Worm (Caenorhabditis elegans) whole organism, L1 larva: ENCODE data around the gene pie-1.

Source experiments
- F16B12.6 ChIP-seq: fragments of 150-350 bp; optimal IDR thresholded peaks from 2 replicates; lab custom pipeline; 2014; ENCODE audit warnings: missing biosample characterization, missing genetic modification characterization
- Y116A8C.19 ChIP-seq: sonication (generic microtip); optimal IDR thresholded peaks from 2 replicates; lab custom pipeline; 2016; ENCODE audit warnings: missing compliant biosample characterization, missing genetic modification characterization, borderline replicate concordance
- aha-1 ChIP-seq: fragments of 150-350 bp; optimal IDR thresholded peaks from 2 replicates; lab custom pipeline; 2014; ENCODE audit warnings: missing biosample characterization, missing genetic modification characterization
- ama-1 ChIP-seq: fragments of 150-350 bp; optimal IDR thresholded peaks from 2 replicates; lab custom pipeline; 2014
- ceh-88 ChIP-seq: fragments of 200-800 bp; sonication (Bioruptor generic); IDR thresholded peaks from 2 replicates; pipeline ENCODE4 v1.3.6; 2022; ENCODE audit warnings: missing genetic modification characterization, missing compliant biosample characterization
- ces-1 ChIP-seq: fragments of 150-350 bp; optimal IDR thresholded peaks from 2 replicates; lab custom pipeline; 2014; ENCODE audit warnings: missing biosample characterization, missing genetic modification reagents, missing genetic modification characterization
- efl-1 ChIP-seq, 4 experiments: fragments of 150-350 bp; optimal IDR thresholded peaks in 3 of 4; peaks in 1 of 4; 1 replicate in 1 of 4; 2 replicates in 3 of 4; lab custom pipeline; 2014; ENCODE audit warnings: missing biosample characterization in 2 of 4, missing genetic modification characterization in 2 of 4, missing genetic modification reagents in 2 of 4
- egl-27 ChIP-seq, 2 experiments: fragments of 150-350 bp in 1 of 2; sonication (generic microtip); optimal IDR thresholded peaks; 3 replicates each; lab custom pipeline; 2017 to 2018; ENCODE audit warnings: missing biosample characterization in 2 of 2, missing genetic modification characterization in 2 of 2, missing genetic modification reagents in 2 of 2
- elt-2 ChIP-seq: sonication (generic microtip); optimal IDR thresholded peaks from 2 replicates; lab custom pipeline; 2016; ENCODE audit warnings: missing genetic modification characterization, mild to moderate bottlenecking, inconsistent platforms, missing compliant biosample characterization, missing genetic modification reagents
- fkh-10 ChIP-seq: sonication (generic microtip); optimal IDR thresholded peaks from 2 replicates; lab custom pipeline; 2017; ENCODE audit warnings: missing biosample characterization, missing genetic modification reagents, missing genetic modification characterization
- fos-1 ChIP-seq: fragments of 150-350 bp; optimal IDR thresholded peaks from 2 replicates; lab custom pipeline; 2014; ENCODE audit warnings: missing biosample characterization, missing genetic modification characterization
- grh-1 ChIP-seq: fragments of 200-800 bp; sonication (Bioruptor generic); IDR thresholded peaks from 2 replicates; pipeline ENCODE4 v1.3.6; 2022; ENCODE audit warnings: missing genetic modification reagents, missing genetic modification characterization, missing compliant biosample characterization
- irx-1 ChIP-seq: sonication (generic microtip); optimal IDR thresholded peaks from 2 replicates; lab custom pipeline; 2016; ENCODE audit warnings: missing genetic modification characterization, missing compliant biosample characterization
- lin-13 ChIP-seq: fragments of 150-350 bp; optimal IDR thresholded peaks from 2 replicates; lab custom pipeline; 2014; ENCODE audit warnings: missing biosample characterization, missing genetic modification reagents, missing genetic modification characterization
- lir-3 ChIP-seq: sonication (generic microtip); optimal IDR thresholded peaks from 2 replicates; lab custom pipeline; 2016; ENCODE audit warnings: mild to moderate bottlenecking, missing genetic modification characterization, moderate library complexity, missing compliant biosample characterization; ENCODE audit not compliant: poor library complexity
- lsy-2 ChIP-seq, 2 experiments: fragments of 150-350 bp; optimal IDR thresholded peaks; 2 replicates each; lab custom pipeline; 2014; ENCODE audit warnings: missing biosample characterization in 2 of 2, missing genetic modification characterization in 2 of 2
- nhr-12 ChIP-seq: sonication (generic microtip); optimal IDR thresholded peaks from 2 replicates; lab custom pipeline; 2017; ENCODE audit warnings: missing biosample characterization, missing genetic modification characterization
- nhr-19 ChIP-seq: fragments of 200-800 bp; sonication (Bioruptor generic); conservative IDR thresholded peaks from 2 replicates; pipeline ENCODE4 v1.3.6; 2022; ENCODE audit warnings: missing genetic modification characterization, missing compliant biosample characterization
- nhr-20 ChIP-seq: sonication (generic microtip); optimal IDR thresholded peaks from 2 replicates; lab custom pipeline; 2016; ENCODE audit warnings: mild to moderate bottlenecking, missing genetic modification characterization, missing compliant biosample characterization
- nhr-77 ChIP-seq: fragments of 150-350 bp; optimal IDR thresholded peaks from 2 replicates; lab custom pipeline; 2014; ENCODE audit warnings: missing biosample characterization, missing genetic modification characterization
- nhr-85 ChIP-seq: sonication (generic microtip); peaks from one replicate; lab custom pipeline; 2016; ENCODE audit warnings: missing genetic modification characterization, inconsistent platforms, missing compliant biosample characterization
- pag-3 ChIP-seq: sonication (generic microtip); optimal IDR thresholded peaks from 2 replicates; lab custom pipeline; 2017; ENCODE audit warnings: missing genetic modification characterization, mild to moderate bottlenecking, missing compliant biosample characterization, antibody characterized with exemption, borderline replicate concordance; ENCODE audit not compliant: insufficient read depth
- pax-3 ChIP-seq: fragments of 200-800 bp; sonication (Bioruptor generic); optimal IDR thresholded peaks from 2 replicates; lab custom pipeline; 2018; ENCODE audit warnings: mild to moderate bottlenecking, missing genetic modification characterization, moderate library complexity, missing compliant biosample characterization
- rnt-1 ChIP-seq: sonication (generic microtip); optimal IDR thresholded peaks from 2 replicates; lab custom pipeline; 2016; ENCODE audit warnings: mild to moderate bottlenecking, missing genetic modification characterization, moderate library complexity, missing compliant biosample characterization
- snpc-4 ChIP-seq: fragments of 150-350 bp; optimal IDR thresholded peaks from 2 replicates; lab custom pipeline; 2014; ENCODE audit warnings: missing biosample characterization, missing genetic modification characterization
- sptf-1 ChIP-seq: fragments of 150-350 bp; optimal IDR thresholded peaks from 2 replicates; lab custom pipeline; 2014; ENCODE audit warnings: missing biosample characterization, missing genetic modification characterization
- sup-37 ChIP-seq: fragments of 200-800 bp; sonication (Bioruptor generic); optimal IDR thresholded peaks from 2 replicates; lab custom pipeline; 2018; ENCODE audit warnings: mild to moderate bottlenecking, missing genetic modification characterization, missing compliant biosample characterization
- swsn-7 ChIP-seq: sonication (generic microtip); optimal IDR thresholded peaks from 2 replicates; lab custom pipeline; 2016; ENCODE audit warnings: missing genetic modification characterization, missing compliant biosample characterization
- unc-130 ChIP-seq: fragments of 150-350 bp; optimal IDR thresholded peaks from 2 replicates; lab custom pipeline; 2017; ENCODE audit warnings: missing biosample characterization, missing genetic modification characterization, inconsistent platforms
- unc-30 ChIP-seq: sonication (generic microtip); optimal IDR thresholded peaks from 2 replicates; lab custom pipeline; 2017; ENCODE audit warnings: missing biosample characterization, missing genetic modification characterization
- unc-62 ChIP-seq: fragments of 150-350 bp; optimal IDR thresholded peaks from 2 replicates; lab custom pipeline; 2014; ENCODE audit warnings: missing biosample characterization, missing genetic modification reagents, missing genetic modification characterization
- unc-98 ChIP-seq: fragments of 200-800 bp; sonication (Bioruptor generic); IDR thresholded peaks from 2 replicates; pipeline ENCODE4 v1.3.6; 2022; ENCODE audit warnings: missing genetic modification characterization, missing compliant biosample characterization
- vab-15 ChIP-seq: sonication (generic microtip); optimal IDR thresholded peaks from 2 replicates; lab custom pipeline; 2017; ENCODE audit warnings: missing genotype, mild to moderate bottlenecking, missing genetic modification characterization, missing compliant biosample characterization
- zag-1 ChIP-seq: fragments of 150-350 bp; optimal IDR thresholded peaks from 2 replicates; lab custom pipeline; 2014; ENCODE audit warnings: missing biosample characterization, missing genetic modification characterization
- zip-4 ChIP-seq: fragments of 200-800 bp; sonication (Bioruptor generic); optimal IDR thresholded peaks from 2 replicates; lab custom pipeline; 2018; ENCODE audit warnings: mild to moderate bottlenecking, missing genetic modification characterization, moderate library complexity, missing compliant biosample characterization

Gene pie-1

ce11 chrIII:12466310-12466709 lies 39.6 kb downstream of the pie-1 start, which contains the start of gene pstk-1:
Gene pstk-1, plus strand, starts transcription at chrIII:12466610.
- no peak for TF ChIP-seq nhr-85 (tag; lab: Kevin White, UChicago)
- TF ChIP-seq sptf-1 (tag; lab: Kevin White, UChicago), result no peak
- TF ChIP-seq lsy-2 (tag; optimal IDR thresholded peaks at IDR 0.05; lab: Kevin White, UChicago), result no peak
- no peak for TF ChIP-seq elt-2
- no peak for TF ChIP-seq F16B12.6
- no peak for TF ChIP-seq fkh-10
- no peak for TF ChIP-seq unc-130 (tag; lab: Kevin White, UChicago)
- TF ChIP-seq zip-4 (GFP tag; lab: Kevin White, UChicago), result no peak
- TF ChIP-seq pax-3 (tag; lab: Kevin White, UChicago), result no peak
- no peak for TF ChIP-seq Y116A8C.19
- no peak for TF ChIP-seq ces-1 (GFP tag; lab: Kevin White, UChicago)
- TF ChIP-seq ceh-88, result no peak
- TF ChIP-seq unc-62 (GFP tag; lab: Kevin White, UChicago), result no peak
- TF ChIP-seq unc-98 (GFP tag; lab: Robert Waterston, UW), result no peak
- no peak for TF ChIP-seq ama-1 (lab: Kevin White, UChicago)

DNA sequence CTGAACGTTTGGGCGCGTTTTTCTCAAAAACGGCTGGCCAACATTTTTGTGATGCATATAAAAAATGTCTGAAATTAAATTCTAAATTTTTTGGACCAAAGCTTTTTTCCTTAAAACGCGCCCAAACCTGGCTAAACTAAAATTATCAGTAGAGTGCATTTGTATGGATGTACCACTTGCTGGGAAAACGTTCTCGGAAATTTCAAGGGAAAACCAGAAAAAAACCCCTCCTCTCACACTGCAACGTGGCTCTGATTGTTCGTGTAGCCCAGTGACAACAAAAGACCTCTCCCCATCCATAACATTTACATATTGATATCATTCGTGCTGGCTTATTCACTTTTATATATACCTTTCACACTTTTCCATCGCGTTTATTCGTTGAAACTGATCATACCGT lies 42.2 kb downstream of the pie-1 start, which contains the start of gene Y49E10.29:
Y49E10.29 (plus strand) TSS at position 301 of the 400 bp plus-strand sequence.
- no peak for TF ChIP-seq efl-1 (optimal IDR thresholded peaks at IDR 0.05; lab: Kevin White, UChicago)
- no peak for TF ChIP-seq efl-1 (GFP tag; optimal IDR thresholded peaks at IDR 0.05 in 1 of 2; lab: Kevin White, UChicago)
- TF ChIP-seq F16B12.6, result no peak
- no peak for TF ChIP-seq nhr-20
- TF ChIP-seq egl-27 (tag; optimal IDR thresholded peaks at IDR 0.05; lab: Kevin White, UChicago), result no peak
- no peak for TF ChIP-seq rnt-1 (tag; lab: Kevin White, UChicago)
- no peak for TF ChIP-seq unc-62 (GFP tag; lab: Kevin White, UChicago)
- TF ChIP-seq, all 84 proteins: peak for 0

DNA sequence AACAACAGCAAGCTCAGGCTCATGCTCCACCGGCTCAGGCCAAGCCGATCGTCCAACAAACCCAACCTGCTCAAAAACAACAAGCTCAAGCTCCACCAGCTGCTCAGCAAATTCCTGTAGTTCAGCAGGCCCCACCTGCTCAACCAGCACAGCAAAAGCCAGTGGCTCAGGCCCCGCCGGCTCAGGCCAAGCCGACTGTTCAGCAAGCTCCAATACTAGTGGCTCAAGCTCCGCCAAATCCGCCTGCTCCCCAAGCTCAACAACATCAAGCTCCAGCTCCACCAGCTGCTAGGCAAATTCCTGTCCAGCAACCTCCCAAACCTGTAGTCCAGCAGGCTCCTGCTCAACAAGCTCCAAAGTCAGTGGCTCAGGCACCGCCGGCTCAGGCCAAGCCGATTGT lies 43.1 kb downstream of the pie-1 start:
- no peak for TF ChIP-seq irx-1 (tag; lab: Kevin White, UChicago)
- TF ChIP-seq nhr-77, result no peak
- TF ChIP-seq grh-1 (GFP tag; lab: Robert Waterston, UW), result no peak
- TF ChIP-seq efl-1 (optimal IDR thresholded peaks at IDR 0.05; lab: Kevin White, UChicago), result no peak
- no peak for TF ChIP-seq efl-1 (GFP tag; optimal IDR thresholded peaks at IDR 0.05 in 1 of 2; lab: Kevin White, UChicago)
- TF ChIP-seq lir-3 (tag; lab: Kevin White, UChicago), result no peak
- no peak for TF ChIP-seq nhr-12
- no peak for TF ChIP-seq egl-27 (tag; optimal IDR thresholded peaks at IDR 0.05; lab: Kevin White, UChicago)
- no peak for TF ChIP-seq nhr-19 (GFP tag; lab: Robert Waterston, UW)
- no peak for TF ChIP-seq unc-30 (tag; lab: Kevin White, UChicago)
- no peak for TF ChIP-seq snpc-4
- TF ChIP-seq pag-3 (tag; lab: Kevin White, UChicago), result no peak
- TF ChIP-seq lin-13 (GFP tag; lab: Kevin White, UChicago), result no peak
- TF ChIP-seq, all 84 proteins: peak for 0

ce11 chrIII:12470589-12470988 lies 43.9 kb downstream of the pie-1 start:
- TF ChIP-seq pax-3 (tag; lab: Kevin White, UChicago) (no peak), sptf-1 (tag; lab: Kevin White, UChicago) (no peak), sup-37 (GFP tag; lab: Kevin White, UChicago) (no peak), unc-98 (GFP tag; lab: Robert Waterston, UW) (no peak), unc-30 (tag; lab: Kevin White, UChicago) (no peak), vab-15 (tag; lab: Kevin White, UChicago) (no peak), aha-1 (tag; lab: Kevin White, UChicago) (no peak), nhr-85 (tag; lab: Kevin White, UChicago) (no peak), zag-1 (no peak), Y116A8C.19 (no peak), fos-1 (tag; lab: Kevin White, UChicago) (no peak), swsn-7 (tag; lab: Kevin White, UChicago) (no peak)
